Fruit fly (Drosophila melanogaster): Measurements from ENCODE around the gene Phf5a.

Gene Phf5a

dm6 chr2L:6490783-6491249 lies at the start of gene Phf5a, which contains the start of gene CG31638 (continued):
- TF ChIP-seq CG15514 (GFP tag; optimal IDR thresholded peaks at IDR 0.05) (peak; percentile 87), CG6175 (GFP tag; IDR thresholded peaks at IDR 0.05) (peak; percentile 94), CG10274 (GFP tag; optimal IDR thresholded peaks at IDR 0.05) (peak; percentile 78), Bdp1 (GFP tag; optimal IDR thresholded peaks at IDR 0.05) (peak; percentile 85), CG10654 (GFP tag; optimal IDR thresholded peaks at IDR 0.05) (peak; percentile 96), CG14965 (GFP tag; optimal IDR thresholded peaks at IDR 0.05; ENCODE audit: borderline replicate concordance) (no peak), luna (GFP tag; optimal IDR thresholded peaks at IDR 0.05) (no peak), CG9932 (GFP tag; IDR thresholded peaks at IDR 0.05) (peak; percentile 85), lilli (GFP tag; optimal IDR thresholded peaks at IDR 0.05) (peak; percentile 95), dimm (GFP tag; IDR thresholded peaks at IDR 0.05) (0 out of 2 replicates have a peak, but pooled peaks have one; percentile 33), ssp (GFP tag; IDR thresholded peaks at IDR 0.05) (peak; percentile 48), tx (GFP tag; optimal IDR thresholded peaks at IDR 0.05) (peak; percentile 76), Drgx (GFP tag; IDR thresholded peaks at IDR 0.05) (peak; percentile 93), CG12391 (tag; optimal IDR thresholded peaks at IDR 0.05) (peak; percentile 99), CG13123 (GFP tag; optimal IDR thresholded peaks at IDR 0.05) (peak; percentile 79), btn (GFP tag; optimal IDR thresholded peaks at IDR 0.05) (no peak), Six4 (GFP tag; optimal IDR thresholded peaks at IDR 0.05) (peak; percentile 95), CG5953 (GFP tag; IDR thresholded peaks at IDR 0.05) (no peak), CG18011 (GFP tag; optimal IDR thresholded peaks at IDR 0.05) (peak; percentile 82), Sry-β (GFP tag; optimal IDR thresholded peaks at IDR 0.05) (peak; percentile 65), Fer3 (tag; optimal IDR thresholded peaks at IDR 0.05) (peak; percentile 97), CG6791 (GFP tag; IDR thresholded peaks at IDR 0.05; ENCODE audit: partially characterized antibody) (peak; percentile 21; the same call in 1 of the 3 replicates), lab (GFP tag; optimal IDR thresholded peaks at IDR 0.05) (peak; percentile 97), CrebB (tag; optimal IDR thresholded peaks at IDR 0.05) (peak; percentile 88), CG9876 (GFP tag; optimal IDR thresholded peaks at IDR 0.05) (peak; percentile 28), phol (tag; optimal IDR thresholded peaks at IDR 0.05) (peak; percentile 98), CG30431 (GFP tag; optimal IDR thresholded peaks at IDR 0.05) (peak; percentile 4), sima (GFP tag; optimal IDR thresholded peaks at IDR 0.05) (no peak), gsb-n (tag; optimal IDR thresholded peaks at IDR 0.05) (peak; percentile 90), Nf-YA (GFP tag; IDR thresholded peaks at IDR 0.05) (no peak), CG18619 (GFP tag; optimal IDR thresholded peaks at IDR 0.05) (peak; percentile 87), CG7372 (GFP tag; IDR thresholded peaks at IDR 0.05) (peak; percentile 97), Dad (GFP tag; optimal IDR thresholded peaks at IDR 0.05) (no peak), gce (GFP tag; IDR thresholded peaks at IDR 0.05) (peak; percentile 95), Ets65A (GFP tag) (peak; percentile 95), Dfd (GFP tag; optimal IDR thresholded peaks at IDR 0.05) (no peak), mld (GFP tag; IDR thresholded peaks at IDR 0.05; ENCODE audit: partially characterized antibody) (no peak), CG11504 (tag; optimal IDR thresholded peaks at IDR 0.05) (no peak), CG7745 (tag; optimal IDR thresholded peaks at IDR 0.05) (peak; percentile 72), bbx (GFP tag; IDR thresholded peaks at IDR 0.05; ENCODE audit: partially characterized antibody) (no peak), emc (GFP tag; optimal IDR thresholded peaks at IDR 0.05) (no peak), Rfx (GFP tag; IDR thresholded peaks at IDR 0.05) (peak; percentile 76), toy (GFP tag; IDR thresholded peaks at IDR 0.05) (peak; percentile 90), salm (tag; optimal IDR thresholded peaks at IDR 0.05) (peak; percentile 20), Ptx1 (GFP tag; IDR thresholded peaks at IDR 0.05) (peak; percentile 73), Sox102F (GFP tag; optimal IDR thresholded peaks at IDR 0.05) (no peak), CG14014 (GFP tag; IDR thresholded peaks at IDR 0.05) (peak; percentile 92), Fer1 (GFP tag; optimal IDR thresholded peaks at IDR 0.05) (peak; percentile 94), CG9215 (GFP tag; IDR thresholded peaks at IDR 0.05) (peak; percentile 96), CG10462 (GFP tag; optimal IDR thresholded peaks at IDR 0.05) (peak; percentile 94), cas (GFP tag; IDR thresholded peaks at IDR 0.05) (peak; percentile 95)
